Worm (Caenorhabditis elegans): Measurements from ENCODE around the gene pst-2.

pst-2 gene

DNA sequence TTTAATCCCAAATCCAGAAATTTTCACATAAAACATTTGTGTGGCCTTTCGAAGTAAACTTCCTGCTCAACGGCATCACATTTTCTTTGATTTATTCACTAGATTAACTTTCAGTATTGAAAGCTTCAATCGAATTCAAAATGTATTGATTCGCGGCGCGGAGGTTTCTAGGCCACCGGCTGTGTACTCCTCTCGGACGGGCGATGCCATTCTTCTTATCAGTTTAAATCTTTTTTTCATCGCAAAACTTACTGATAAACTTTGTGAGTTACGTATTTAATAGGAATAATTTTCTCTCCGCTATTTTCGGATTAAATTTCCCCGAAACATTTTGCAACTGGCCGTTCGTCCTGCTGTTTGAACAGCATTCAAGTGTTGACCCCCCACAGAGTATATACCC, 41.7 kb downstream of the pst-2 start (continued):
- no peak for TF ChIP-seq mxl-1 (tag; optimal IDR thresholded peaks at IDR 0.05)
- peak; percentile 25 for TF ChIP-seq F22D6.2 (tag; optimal IDR thresholded peaks at IDR 0.05)
- no peak for TF ChIP-seq K11D2.4 (GFP tag; IDR thresholded peaks at IDR 0.05)
- no peak for TF ChIP-seq egl-18 (GFP tag; IDR thresholded peaks at IDR 0.05)
- no peak for TF ChIP-seq nhr-90 (tag; optimal IDR thresholded peaks at IDR 0.05)
- TF ChIP-seq nfyb-1 (GFP tag; IDR thresholded peaks at IDR 0.05), result peak; percentile 62; the same call in 1 of the 2 replicates
- TF ChIP-seq him-1 (tag; optimal IDR thresholded peaks at IDR 0.05), result no peak
- TF ChIP-seq ztf-18 (tag; optimal IDR thresholded peaks at IDR 0.05), result peak; percentile 12
- TF ChIP-seq Y79H2A.3 (GFP tag; conservative IDR thresholded peaks at IDR 0.05), result no peak
- TF ChIP-seq ceh-91 (GFP tag; IDR thresholded peaks at IDR 0.05), result no peak
- TF ChIP-seq nfya-2 (GFP tag; IDR thresholded peaks at IDR 0.05), result no peak
- TF ChIP-seq ekl-4 (GFP tag; IDR thresholded peaks at IDR 0.05), result peak; percentile 37; the same call in 1 of the 2 replicates
- no peak for TF ChIP-seq hmg-20 (GFP tag; IDR thresholded peaks at IDR 0.05)
- no peak for TF ChIP-seq lin-26 (GFP tag; IDR thresholded peaks at IDR 0.05)
- no peak for TF ChIP-seq ztf-6 (GFP tag; IDR thresholded peaks at IDR 0.05)
- no peak for TF ChIP-seq ztf-25 (GFP tag; IDR thresholded peaks at IDR 0.05)
- TF ChIP-seq aptf-2 (GFP tag; conservative IDR thresholded peaks at IDR 0.05), result no peak; the same call in 1 of the 2 replicates
- peak; percentile 27 for TF ChIP-seq madf-10 (tag; optimal IDR thresholded peaks at IDR 0.05)
- 0 out of 2 replicates have a peak, but pooled peaks have one; percentile 29 for TF ChIP-seq lir-1 (GFP tag; conservative IDR thresholded peaks at IDR 0.05)
- peak; percentile 20 for TF ChIP-seq chd-7 (tag; optimal IDR thresholded peaks at IDR 0.05)
- no peak for TF ChIP-seq C17E4.6 (GFP tag; IDR thresholded peaks at IDR 0.05)
- no peak for TF ChIP-seq ets-4 (GFP tag; optimal IDR thresholded peaks at IDR 0.05)
- TF ChIP-seq attf-5 (GFP tag; optimal IDR thresholded peaks at IDR 0.05), result peak; percentile 34
- TF ChIP-seq die-1 (tag; optimal IDR thresholded peaks at IDR 0.05), result no peak
- peak; percentile 48 for TF ChIP-seq nhr-80 (tag; optimal IDR thresholded peaks at IDR 0.05)
- no peak for TF ChIP-seq ztf-26 (tag; optimal IDR thresholded peaks at IDR 0.05)
- TF ChIP-seq Y56A3A.18 (GFP tag; IDR thresholded peaks at IDR 0.05), result no peak
- 0 out of 2 replicates have a peak, but pooled peaks have one; percentile 43 for TF ChIP-seq madf-3 (GFP tag; IDR thresholded peaks at IDR 0.05)
- no peak for TF ChIP-seq T07F8.4 (tag; optimal IDR thresholded peaks at IDR 0.05)
- no peak for TF ChIP-seq nfya-1 (tag; optimal IDR thresholded peaks at IDR 0.05; ENCODE audit: borderline replicate concordance, insufficient read depth)
- TF ChIP-seq F55B11.4 (tag; optimal IDR thresholded peaks at IDR 0.05; ENCODE audit: borderline replicate concordance, insufficient read depth), result no peak
- TF ChIP-seq athp-1 (tag; optimal IDR thresholded peaks at IDR 0.05), result peak; percentile 12
- no peak for TF ChIP-seq pbrm-1 (GFP tag; IDR thresholded peaks at IDR 0.05)
- no peak for TF ChIP-seq D2030.7 (GFP tag; IDR thresholded peaks at IDR 0.05)
- TF ChIP-seq B0035.1 (tag; optimal IDR thresholded peaks at IDR 0.05), result no peak
- TF ChIP-seq F49E8.2 (tag; optimal IDR thresholded peaks at IDR 0.05; ENCODE audit: insufficient read depth), result no peak
- TF ChIP-seq sptf-2 (GFP tag; optimal IDR thresholded peaks at IDR 0.05), result no peak
- peak in 1 of 2 experiments; percentile 47 for TF ChIP-seq let-607 (tag; optimal IDR thresholded peaks at IDR 0.05)
- no peak for TF ChIP-seq lsy-27 (tag; optimal IDR thresholded peaks at IDR 0.05; ENCODE audit: borderline replicate concordance, insufficient read depth)
- no peak for TF ChIP-seq hlh-12 (tag; optimal IDR thresholded peaks at IDR 0.05)
- no peak for TF ChIP-seq dpff-1 (tag; optimal IDR thresholded peaks at IDR 0.05)
- no peak for TF ChIP-seq F37B4.10 (GFP tag; IDR thresholded peaks at IDR 0.05)
- no peak for TF ChIP-seq snpc-1.1 (tag; optimal IDR thresholded peaks at IDR 0.05; ENCODE audit: insufficient read depth)
- TF ChIP-seq Y95B8A.8 (GFP tag; IDR thresholded peaks at IDR 0.05), result no peak
- TF ChIP-seq let-526 (GFP tag; IDR thresholded peaks at IDR 0.05), result no peak
- no peak for TF ChIP-seq F10E7.11 (tag; optimal IDR thresholded peaks at IDR 0.05)
- TF ChIP-seq attf-6 (GFP tag; IDR thresholded peaks at IDR 0.05), result no peak
- peak; percentile 4 for TF ChIP-seq gei-17 (GFP tag; optimal IDR thresholded peaks at IDR 0.05)
- peak; percentile 61; the same call in 1 of the 2 replicates for TF ChIP-seq madf-6 (GFP tag; IDR thresholded peaks at IDR 0.05)
